Fruit fly (Drosophila melanogaster) S2 (cell line): Measurements from ENCODE around the gene Nup358.

ENCODE experiments used
- CG8478 ChIP-seq: fragments of >200 bp; optimal IDR thresholded peaks from 2 replicates; lab custom pipeline; 2018
- CTCF ChIP-seq, 2 experiments: fragments of >200 bp; optimal IDR thresholded peaks; 2 replicates each; lab custom pipeline; 2018

Gene Nup358

DNA sequence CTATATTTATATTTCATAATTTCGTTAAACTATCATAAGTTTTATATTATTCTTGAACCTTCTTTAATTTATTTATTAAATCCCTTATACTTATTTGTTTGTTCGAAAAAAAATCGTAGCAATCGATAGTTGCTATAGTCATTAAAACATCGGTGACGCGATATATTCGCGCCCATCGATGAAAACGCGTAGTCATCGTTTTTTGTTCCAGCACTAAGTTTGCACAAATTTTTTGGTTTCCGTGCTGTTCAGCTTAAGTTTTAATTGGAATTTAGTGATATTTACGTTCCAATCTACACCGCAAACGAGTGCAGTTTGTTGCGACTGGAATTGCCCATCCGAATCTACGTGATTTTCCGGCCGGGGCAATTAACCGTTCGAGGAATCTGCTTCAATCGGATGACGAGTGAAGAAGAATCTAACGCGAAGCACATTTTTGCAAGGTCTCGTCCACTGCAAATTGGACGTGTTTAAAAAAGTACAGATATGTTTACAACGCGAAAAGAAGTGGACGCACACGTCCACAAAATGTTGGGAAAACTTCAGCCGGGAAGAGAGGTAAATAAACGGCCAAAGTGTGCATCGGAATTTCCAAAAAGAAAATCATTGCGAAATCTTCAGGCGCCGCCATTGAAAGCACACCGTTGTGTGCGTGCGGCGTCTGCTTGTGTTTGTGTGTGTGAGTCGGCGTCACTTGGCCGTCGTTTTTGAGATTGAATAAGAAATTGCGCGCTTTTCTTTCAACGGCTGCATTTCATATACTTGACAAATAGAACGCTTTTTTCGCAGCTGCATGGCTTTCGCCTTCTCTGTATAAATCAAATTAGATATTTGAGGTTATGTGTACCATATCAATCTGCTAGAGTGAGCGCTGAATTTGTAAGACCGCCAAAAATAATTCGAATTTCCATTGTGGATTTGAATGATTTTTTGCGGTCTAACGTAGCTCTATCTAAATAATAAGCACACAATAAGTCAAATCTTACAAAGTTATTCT, at the start of gene Nup358:
Gene Nup358, plus strand, starts transcription at position 204 of the 997 bp plus-strand sequence.
- TF ChIP-seq CTCF (optimal IDR thresholded peaks at IDR 0.05; lab: Kevin White, UChicago) (peak; percentile 8 to 30), CG8478 (lab: Kevin White, UChicago) (no peak)

DNA sequence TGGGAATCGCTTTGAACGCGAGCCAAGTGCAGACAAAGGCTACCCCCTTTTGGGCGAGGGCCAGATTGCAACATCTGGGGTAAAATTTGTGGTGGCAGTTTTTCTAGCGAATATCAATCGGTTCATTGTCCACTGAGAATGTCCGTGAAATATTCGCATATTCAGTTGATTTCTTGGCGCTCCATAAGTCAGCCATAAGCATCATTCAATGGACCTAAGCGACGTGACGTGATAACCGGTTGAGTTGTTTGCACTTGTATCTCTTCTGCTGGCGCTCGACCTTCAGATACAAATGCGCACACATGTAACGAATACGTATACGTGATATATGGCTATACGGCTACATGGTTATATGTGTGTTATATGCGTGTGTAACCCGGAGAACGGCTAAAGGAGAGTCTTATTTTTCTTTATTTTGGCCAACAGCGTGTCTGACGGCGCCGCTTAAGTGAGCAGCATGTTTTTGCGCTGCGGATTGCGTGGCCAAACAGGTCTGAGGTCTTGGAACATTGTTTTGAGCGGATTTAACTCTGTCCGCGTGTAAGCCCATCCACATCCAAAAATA, 43.7 kb upstream of the Nup358 start:
- TF ChIP-seq CTCF (optimal IDR thresholded peaks at IDR 0.05; lab: Kevin White, UChicago) (no peak), CG8478 (lab: Kevin White, UChicago) (no peak)

DNA sequence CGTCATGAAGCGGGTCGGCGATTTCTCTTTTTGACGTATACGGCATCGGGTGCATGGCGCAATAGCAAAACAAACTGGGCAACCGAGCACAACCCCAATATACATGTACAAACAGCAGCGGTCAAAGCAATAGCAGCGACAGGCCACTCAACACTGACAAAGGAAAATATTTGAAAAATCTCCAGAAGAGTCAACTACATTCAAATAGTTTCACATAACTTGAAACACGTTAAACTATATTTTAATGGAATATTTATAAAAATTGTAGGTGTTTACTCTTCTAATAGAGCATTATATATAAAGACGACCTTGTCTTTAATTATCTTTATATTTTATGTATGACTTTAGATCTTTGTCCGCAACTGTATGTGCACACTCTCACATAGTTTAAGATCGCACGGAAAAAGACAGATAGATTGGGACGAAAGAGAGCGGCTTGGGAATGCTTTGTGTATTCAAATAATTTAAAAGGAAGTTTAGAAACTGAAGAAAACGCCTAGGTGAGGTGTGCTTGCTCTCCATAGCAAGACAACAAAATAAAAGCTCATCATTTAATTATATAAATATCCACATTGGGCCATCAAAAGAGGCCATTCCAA, 41.6 kb upstream of the Nup358 start:
- TF ChIP-seq CG8478 (lab: Kevin White, UChicago) (no peak), CTCF (optimal IDR thresholded peaks at IDR 0.05; lab: Kevin White, UChicago) (no peak)

dm6 chr3R:25208042-25208766, 40.9 kb upstream of the Nup358 start, which contains the start of gene Cad96Ca:
Cad96Ca (minus strand) TSS chr3R:25208283.
- no peak for TF ChIP-seq CTCF (optimal IDR thresholded peaks at IDR 0.05; lab: Kevin White, UChicago)
- TF ChIP-seq CG8478 (lab: Kevin White, UChicago) = no peak

DNA sequence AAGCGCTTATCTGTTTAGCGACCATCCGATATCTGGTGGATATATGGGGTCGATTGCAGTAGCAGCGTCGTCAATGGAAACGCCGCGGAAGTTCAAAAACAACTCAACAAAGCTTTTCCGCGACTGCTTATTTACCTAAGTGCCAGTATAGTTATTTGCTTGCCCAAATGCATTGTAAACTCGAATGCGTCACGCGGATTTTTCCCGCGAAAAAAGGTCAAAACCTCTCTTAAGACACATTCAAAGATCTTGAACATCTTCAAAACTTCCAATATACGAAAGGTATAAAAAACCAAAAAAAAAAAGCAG, 40.4 kb upstream of the Nup358 start:
- no peak for TF ChIP-seq CG8478 (lab: Kevin White, UChicago)
- TF ChIP-seq CTCF (optimal IDR thresholded peaks at IDR 0.05; lab: Kevin White, UChicago) = no peak

- no peak for TF ChIP-seq CG8478 (lab: Kevin White, UChicago)
- no peak for TF ChIP-seq CTCF (optimal IDR thresholded peaks at IDR 0.05; lab: Kevin White, UChicago)
Measured at dm6 chr3R:25209207-25209606, 39.9 kb upstream of the Nup358 start.

- TF ChIP-seq CG8478 (lab: Kevin White, UChicago) = no peak
Measured at dm6 chr3R:25215123-25215522, 34.0 kb upstream of the Nup358 start, which contains the start of gene Saysd1. Saysd1 (minus strand) TSS chr3R:25215188.

dm6 chr3R:25215997-25216396, 33.2 kb upstream of the Nup358 start, which contains the start of gene CG31106:
CG31106 (plus strand) TSS chr3R:25216297.
- TF ChIP-seq CTCF (optimal IDR thresholded peaks at IDR 0.05; lab: Kevin White, UChicago) (no peak), CG8478 (lab: Kevin White, UChicago) (no peak)

- TF ChIP-seq CG8478 (lab: Kevin White, UChicago) (no peak), CTCF (optimal IDR thresholded peaks at IDR 0.05; lab: Kevin White, UChicago) (no peak)
Measured at dm6 chr3R:25219018-25219417, 30.1 kb upstream of the Nup358 start, which contains the start of gene CG31103. CG31103 (plus strand) TSS chr3R:25219318.

dm6 chr3R:25221203-25221807, 27.8 kb upstream of the Nup358 start, which contains the start of gene Alg9:
Alg9 (plus strand) TSS chr3R:25221589.
- peak in 1 of 2 experiments; percentile 2 for TF ChIP-seq CTCF (optimal IDR thresholded peaks at IDR 0.05; lab: Kevin White, UChicago)
- no peak for TF ChIP-seq CG8478 (lab: Kevin White, UChicago)

DNA sequence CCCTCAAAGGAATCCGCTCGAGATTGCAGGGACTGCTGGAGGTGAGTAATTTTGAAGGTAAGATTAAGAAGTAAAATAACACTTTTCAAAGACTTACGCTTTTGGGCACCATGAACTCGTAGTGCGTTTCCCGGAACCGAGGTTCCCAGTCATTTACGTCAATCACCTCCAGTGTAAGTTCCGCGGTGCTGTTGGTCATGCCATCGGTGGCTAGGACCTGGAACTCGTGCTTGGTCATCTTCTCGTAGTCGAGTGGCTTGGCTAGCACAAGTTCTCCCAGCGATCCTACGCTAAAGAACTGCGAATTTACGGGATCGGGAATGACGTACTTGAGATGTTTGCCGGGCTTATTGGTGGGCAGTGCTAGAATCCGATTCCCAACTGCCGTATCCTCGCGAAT, 23.7 kb upstream of the Nup358 start:
- TF ChIP-seq CG8478 (lab: Kevin White, UChicago) (no peak), CTCF (optimal IDR thresholded peaks at IDR 0.05; lab: Kevin White, UChicago) (no peak)

DNA sequence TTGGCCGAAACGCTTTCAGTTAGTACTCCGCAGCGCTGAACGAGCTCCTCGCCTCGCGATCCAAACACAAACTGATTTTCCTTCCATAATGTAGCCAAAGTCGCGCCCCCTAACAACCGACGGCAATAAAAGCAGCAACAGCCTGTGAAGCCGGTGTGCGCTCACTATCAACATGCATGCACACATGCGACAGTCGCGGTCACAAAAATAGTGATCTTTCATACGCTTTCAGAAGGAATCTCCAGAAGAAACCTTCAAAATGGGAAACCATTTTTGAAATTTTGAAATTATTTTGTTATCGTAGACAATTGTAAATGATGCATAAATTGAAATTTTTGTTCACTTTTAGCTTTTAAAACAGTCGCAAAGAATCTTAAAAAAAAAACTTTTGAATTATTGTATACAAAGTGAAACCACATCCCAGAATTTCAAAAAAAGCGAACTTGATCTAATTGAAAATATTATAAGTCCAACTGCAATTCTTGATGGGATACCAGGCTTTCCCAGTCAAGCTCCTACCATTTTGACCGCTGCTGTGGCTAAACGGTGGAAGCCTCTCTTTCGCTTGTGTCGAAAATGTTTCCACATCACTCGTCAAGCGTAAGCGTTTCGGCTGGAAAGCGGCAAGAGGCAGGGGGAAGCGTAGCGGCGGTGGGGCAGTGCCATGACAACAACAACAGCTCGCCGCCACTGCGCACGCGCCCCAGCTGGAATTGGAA, 16.7 kb upstream of the Nup358 start, which contains the start of gene Cad96Cb:
Gene Cad96Cb, minus strand, starts transcription at position 51 of the 719 bp plus-strand sequence.
- no peak for TF ChIP-seq CG8478 (lab: Kevin White, UChicago)
- TF ChIP-seq CTCF (optimal IDR thresholded peaks at IDR 0.05; lab: Kevin White, UChicago) = no peak

DNA sequence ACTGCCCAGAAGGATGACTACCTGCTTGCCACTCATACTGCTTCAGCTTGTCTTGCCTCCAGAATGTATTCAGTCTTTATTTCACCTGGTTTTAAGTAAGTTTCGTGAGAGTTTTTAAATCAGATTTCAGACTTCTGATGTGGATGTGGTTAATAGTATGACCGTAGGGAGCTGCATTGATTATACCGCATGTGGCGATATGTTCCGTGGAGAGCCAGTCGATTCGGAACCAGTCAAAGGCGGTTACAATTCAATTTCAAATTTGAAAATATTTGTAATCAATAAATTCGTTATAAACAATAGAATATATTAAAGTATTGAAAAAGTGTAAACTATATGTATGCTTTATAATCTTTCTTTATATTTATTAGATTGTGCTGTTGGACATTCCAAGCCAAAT, 13.8 kb upstream of the Nup358 start, which contains the start of gene Sil1:
Gene Sil1, minus strand, starts transcription at position 168 of the 400 bp plus-strand sequence.
- TF ChIP-seq CTCF (optimal IDR thresholded peaks at IDR 0.05; lab: Kevin White, UChicago) (peak in 1 of 2 experiments; percentile 8), CG8478 (lab: Kevin White, UChicago) (no peak)
